Fruit fly (Drosophila melanogaster) whole organism, embryonic: Measurements from ENCODE around the gene CG3634.
A peak's percentile ranks its signal among the peaks of the same experiment; 100 is the strongest.

Source experiments
- Atf-2 ChIP-seq: fragments of 200-800 bp; sonication (Bioruptor generic); optimal IDR thresholded peaks from 2 replicates; lab custom pipeline; 2016; ENCODE audit warnings: missing biosample characterization, missing genetic modification characterization
- Awh ChIP-seq: fragments of 200-800 bp; sonication (Bioruptor generic); IDR thresholded peaks from 2 replicates; pipeline ENCODE4, ENCODE4 v1.3.6; 2022; ENCODE audit warnings: missing biosample characterization, missing genetic modification characterization
- BtbVII ChIP-seq: fragments of 200-800 bp; sonication (Bioruptor generic); optimal IDR thresholded peaks from 3 replicates; lab custom pipeline; 2017; ENCODE audit warnings: missing biosample characterization, mild to moderate bottlenecking, missing genetic modification characterization
- CG10654 ChIP-seq: fragments of 200-800 bp; sonication (Bioruptor generic); optimal IDR thresholded peaks from 2 replicates; lab custom pipeline; 2016; ENCODE audit warnings: missing biosample characterization, missing genetic modification characterization
- CG10979 ChIP-seq: fragments of 200-800 bp; sonication (Bioruptor generic); optimal IDR thresholded peaks from 2 replicates; lab custom pipeline; 2018; ENCODE audit warnings: missing biosample characterization, mild to moderate bottlenecking, missing genetic modification characterization, moderate library complexity
- CG11696 ChIP-seq: fragments of 200-800 bp; sonication (Bioruptor generic); IDR thresholded peaks from 2 replicates; pipeline ENCODE4 v1.3.6; 2022; ENCODE audit warnings: missing biosample characterization, missing genetic modification characterization
- CG12659 ChIP-seq: fragments of 200-800 bp; sonication (Bioruptor generic); optimal IDR thresholded peaks from 3 replicates; lab custom pipeline; 2017; ENCODE audit warnings: mild to moderate bottlenecking, missing biosample characterization, missing genetic modification reagents, missing genetic modification characterization
- CG12744 ChIP-seq: fragments of 200-800 bp; sonication (Bioruptor generic); optimal IDR thresholded peaks from 2 replicates; lab custom pipeline; 2016; ENCODE audit warnings: missing biosample characterization, missing genetic modification characterization
- CG14667 ChIP-seq: fragments of 200-800 bp; sonication (Bioruptor generic); IDR thresholded peaks from 2 replicates; pipeline ENCODE4 v1.3.6; 2022; ENCODE audit warnings: missing biosample characterization, missing genetic modification characterization
- CG14860 ChIP-seq: fragments of 200-800 bp; sonication (Bioruptor generic); IDR thresholded peaks from 3 replicates; pipeline ENCODE4 v1.3.6; 2022; ENCODE audit warnings: missing biosample characterization, missing genetic modification characterization; ENCODE audit not compliant: partially characterized antibody
- CG1529 ChIP-seq: fragments of 200-800 bp; sonication (Bioruptor generic); optimal IDR thresholded peaks from 3 replicates; lab custom pipeline; 2018; ENCODE audit warnings: missing biosample characterization, missing genetic modification characterization
- CG16863 ChIP-seq: fragments of 200-800 bp; sonication (Bioruptor generic); optimal IDR thresholded peaks from 3 replicates; lab custom pipeline; 2016; ENCODE audit warnings: missing biosample characterization, missing genetic modification characterization
- CG17328 ChIP-seq: fragments of 200-800 bp; sonication (Bioruptor generic); IDR thresholded peaks from 2 replicates; pipeline ENCODE4 v1.3.6; 2022; ENCODE audit warnings: missing biosample characterization, missing genetic modification characterization
- CG17359 ChIP-seq: fragments of 200-800 bp; sonication (Bioruptor generic); optimal IDR thresholded peaks from 3 replicates; lab custom pipeline; 2018; ENCODE audit warnings: missing biosample characterization, mild to moderate bottlenecking, missing genetic modification characterization, moderate library complexity
- CG18011 ChIP-seq: fragments of 200-800 bp; sonication (Bioruptor generic); optimal IDR thresholded peaks from 2 replicates; lab custom pipeline; 2017; ENCODE audit warnings: missing biosample characterization, missing genetic modification characterization, mild to moderate bottlenecking, moderate library complexity, missing genotype
- CG2129 ChIP-seq: fragments of 200-800 bp; sonication (Bioruptor generic); IDR thresholded peaks from 2 replicates; pipeline ENCODE4 v1.3.6; 2022; ENCODE audit warnings: missing biosample characterization, missing genetic modification characterization; ENCODE audit not compliant: partially characterized antibody
- CG4617 ChIP-seq: fragments of 200-800 bp; sonication (Bioruptor generic); optimal IDR thresholded peaks from 3 replicates; lab custom pipeline; 2016; ENCODE audit warnings: missing biosample characterization, missing genetic modification characterization, borderline replicate concordance
- CG5245 ChIP-seq: fragments of 200-800 bp; sonication (Bioruptor generic); optimal IDR thresholded peaks from 3 replicates; lab custom pipeline; 2016; ENCODE audit warnings: missing biosample characterization, missing genetic modification characterization
- CG6272 ChIP-seq: fragments of 200-800 bp; sonication (Bioruptor generic); IDR thresholded peaks from 2 replicates; pipeline ENCODE4 v1.3.6; 2022; ENCODE audit warnings: missing biosample characterization, missing genetic modification characterization
- CG7556 ChIP-seq: fragments of 200-800 bp; sonication (Bioruptor generic); optimal IDR thresholded peaks from 2 replicates; lab custom pipeline; 2017; ENCODE audit warnings: missing biosample characterization, mild to moderate bottlenecking, missing genetic modification characterization
- CG8944 ChIP-seq: fragments of 200-800 bp; sonication (Bioruptor generic); optimal IDR thresholded peaks from 3 replicates; lab custom pipeline; 2016; ENCODE audit warnings: missing biosample characterization, missing genetic modification characterization
- CG9817 ChIP-seq: fragments of 200-800 bp; sonication (Bioruptor generic); optimal IDR thresholded peaks from 2 replicates; lab custom pipeline; 2018; ENCODE audit warnings: missing biosample characterization, mild to moderate bottlenecking, missing genetic modification characterization, moderate library complexity
- Dfd ChIP-seq, 2 experiments: fragments of >200 bp; optimal IDR thresholded peaks; 2 replicates each; lab custom pipeline; 2017; ENCODE audit warnings: missing biosample characterization in 2 of 2, missing genetic modification characterization in 2 of 2
- Drgx ChIP-seq: fragments of 200-800 bp; sonication (Bioruptor generic); IDR thresholded peaks from 2 replicates; pipeline ENCODE4 v1.3.6; 2022; ENCODE audit warnings: missing biosample characterization, missing genetic modification characterization
- Fer3 ChIP-seq: fragments of 200-800 bp; sonication (Bioruptor generic); optimal IDR thresholded peaks from 2 replicates; lab custom pipeline; 2018; ENCODE audit warnings: missing biosample characterization, mild to moderate bottlenecking, missing genetic modification characterization, moderate library complexity
- HLH4C ChIP-seq: fragments of 200-800 bp; sonication (Bioruptor generic); IDR thresholded peaks from 3 replicates; pipeline ENCODE4 v1.3.6; 2022; ENCODE audit warnings: missing biosample characterization, missing genetic modification characterization; ENCODE audit not compliant: partially characterized antibody
- Hey ChIP-seq: fragments of 200-800 bp; sonication (Bioruptor generic); optimal IDR thresholded peaks from 3 replicates; lab custom pipeline; 2018; ENCODE audit warnings: missing biosample characterization, mild to moderate bottlenecking, missing genetic modification characterization
- Hr3 ChIP-seq: fragments of 200-800 bp; sonication (Bioruptor generic); optimal IDR thresholded peaks from 3 replicates; lab custom pipeline; 2016; ENCODE audit warnings: missing biosample characterization, missing genetic modification characterization
- Hr39 ChIP-seq: fragments of >200 bp; optimal IDR thresholded peaks from 2 replicates; lab custom pipeline; 2017
- Optix ChIP-seq: fragments of 200-800 bp; sonication (Bioruptor generic); IDR thresholded peaks from 3 replicates; pipeline ENCODE4 v1.3.6; 2022; ENCODE audit warnings: missing biosample characterization, missing genetic modification characterization
- PHDP ChIP-seq: fragments of 200-800 bp; sonication (Bioruptor generic); optimal IDR thresholded peaks from 3 replicates; lab custom pipeline; 2018; ENCODE audit warnings: missing biosample characterization, mild to moderate bottlenecking, missing genetic modification characterization, moderate library complexity
- TFAM ChIP-seq: fragments of 200-800 bp; sonication (Bioruptor generic); optimal IDR thresholded peaks from 2 replicates; lab custom pipeline; 2017; ENCODE audit warnings: missing biosample characterization, missing genetic modification characterization, inconsistent platforms
- bigmax ChIP-seq: fragments of 200-800 bp; sonication (Bioruptor generic); optimal IDR thresholded peaks from 2 replicates; lab custom pipeline; 2018; ENCODE audit warnings: missing biosample characterization, mild to moderate bottlenecking, missing genetic modification characterization
- cato ChIP-seq: fragments of 200-800 bp; sonication (Bioruptor generic); optimal IDR thresholded peaks from 2 replicates; lab custom pipeline; 2016; ENCODE audit warnings: missing biosample characterization, missing genetic modification characterization, borderline replicate concordance
- chinmo ChIP-seq: fragments of 200-800 bp; sonication (Bioruptor generic); IDR thresholded peaks from 4 replicates; pipeline ENCODE4 v1.3.6; 2022; ENCODE audit warnings: missing biosample characterization, missing genetic modification characterization; ENCODE audit not compliant: partially characterized antibody
- crc ChIP-seq: fragments of 200-800 bp; sonication (Bioruptor generic); optimal IDR thresholded peaks from 2 replicates; lab custom pipeline; 2016; ENCODE audit warnings: missing biosample characterization, missing genetic modification characterization
- danr ChIP-seq: fragments of 200-800 bp; sonication (Bioruptor generic); IDR thresholded peaks from 2 replicates; pipeline ENCODE4 v1.3.6; 2022; ENCODE audit warnings: missing biosample characterization, missing genetic modification characterization
- disco-r ChIP-seq: fragments of 200-800 bp; sonication (Bioruptor generic); optimal IDR thresholded peaks from 2 replicates; lab custom pipeline; 2016; ENCODE audit warnings: missing biosample characterization, missing genetic modification characterization
- jigr1 ChIP-seq: fragments of 200-800 bp; sonication (Bioruptor generic); IDR thresholded peaks from 3 replicates; pipeline ENCODE4 v1.3.6; 2022; ENCODE audit warnings: missing biosample characterization, missing genetic modification characterization
- jumu ChIP-seq: fragments of 200-800 bp; sonication (Bioruptor generic); optimal IDR thresholded peaks from 3 replicates; lab custom pipeline; 2016; ENCODE audit warnings: missing biosample characterization, missing genetic modification characterization
- lilli ChIP-seq: fragments of 200-800 bp; sonication (Bioruptor generic); optimal IDR thresholded peaks from 3 replicates; lab custom pipeline; 2016; ENCODE audit warnings: missing biosample characterization, missing genetic modification characterization
- maf-S ChIP-seq: fragments of 200-800 bp; sonication (Bioruptor generic); optimal IDR thresholded peaks from 2 replicates; lab custom pipeline; 2016; ENCODE audit warnings: missing biosample characterization, missing genetic modification characterization
- nerfin-2 ChIP-seq: fragments of 200-800 bp; sonication (Bioruptor generic); IDR thresholded peaks from 2 replicates; pipeline ENCODE4 v1.3.6; 2022; ENCODE audit warnings: missing biosample characterization, missing genetic modification characterization; ENCODE audit not compliant: partially characterized antibody
- nmo ChIP-seq: fragments of 200-800 bp; sonication (Bioruptor generic); optimal IDR thresholded peaks from 2 replicates; lab custom pipeline; 2018; ENCODE audit warnings: missing biosample characterization, mild to moderate bottlenecking, missing genetic modification characterization, moderate library complexity
- phol ChIP-seq: fragments of 200-800 bp; sonication (Bioruptor generic); optimal IDR thresholded peaks from 3 replicates; lab custom pipeline; 2018; ENCODE audit warnings: missing biosample characterization, mild to moderate bottlenecking, missing genetic modification characterization, moderate library complexity
- salm ChIP-seq: fragments of 200-800 bp; sonication (Bioruptor generic); optimal IDR thresholded peaks from 2 replicates; lab custom pipeline; 2018; ENCODE audit warnings: missing biosample characterization, mild to moderate bottlenecking, missing genetic modification characterization
- stc ChIP-seq: fragments of 200-800 bp; sonication (Bioruptor generic); IDR thresholded peaks from 2 replicates; pipeline ENCODE4 v1.3.6; 2022; ENCODE audit warnings: missing biosample characterization, missing genetic modification characterization
- stwl ChIP-seq: fragments of 200-800 bp; sonication (Bioruptor generic); optimal IDR thresholded peaks from 3 replicates; lab custom pipeline; 2018; ENCODE audit warnings: missing biosample characterization, mild to moderate bottlenecking, missing genetic modification characterization, moderate library complexity
- tll ChIP-seq, 2 experiments: fragments of 200-800 bp in 1 of 2; fragments of >200 bp in 1 of 2; sonication (Bioruptor generic) in 1 of 2; optimal IDR thresholded peaks; 2 replicates each; lab custom pipeline; 2017 to 2019; ENCODE audit warnings: missing biosample characterization in 2 of 2, missing genetic modification characterization in 2 of 2, mild to moderate bottlenecking in 1 of 2, moderate library complexity in 1 of 2
- tx ChIP-seq: fragments of 200-800 bp; sonication (Bioruptor generic); optimal IDR thresholded peaks from 2 replicates; lab custom pipeline; 2016; ENCODE audit warnings: missing biosample characterization, missing genetic modification characterization

The CG3634 gene

DNA sequence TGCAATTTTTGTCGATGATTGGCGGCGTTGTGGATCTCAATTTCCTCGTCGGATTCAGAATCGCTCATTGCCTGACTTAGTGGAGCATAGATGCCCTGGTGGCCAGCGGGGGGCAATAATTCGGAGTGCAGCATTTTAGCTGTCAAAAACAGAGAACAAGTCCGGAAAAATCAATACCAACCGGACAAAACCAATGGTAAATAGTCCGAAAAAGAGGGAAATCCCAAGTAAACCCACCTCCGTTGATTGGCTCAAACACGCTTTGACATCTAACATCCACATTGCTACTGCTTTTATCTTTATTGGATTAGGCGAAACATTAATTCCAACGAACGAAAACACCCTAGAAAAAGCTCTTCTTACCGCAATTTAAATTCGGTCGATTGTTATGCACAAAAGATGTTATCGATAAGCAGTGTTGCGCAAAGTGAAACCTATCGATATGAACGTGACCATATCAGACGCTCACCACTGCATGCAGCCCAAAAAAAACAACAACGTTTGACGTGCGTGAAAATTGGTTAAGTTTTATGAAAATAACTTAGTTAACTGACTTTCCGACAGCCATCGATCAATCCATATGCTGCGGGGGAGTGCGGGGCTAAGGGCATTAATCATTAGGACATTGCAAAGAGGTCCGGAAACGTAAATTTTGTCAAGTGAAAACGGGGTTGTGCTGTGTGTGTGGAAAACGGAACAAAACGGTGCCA, 6.7 kb upstream of the CG3634 start, which contains the start of the genes CG3618 and Pka-R1 (continued):
- TF ChIP-seq CG14860 (GFP tag; lab: Robert Waterston, UW) (no peak), CG5245 (GFP tag; lab: Kevin White, UChicago) (no peak), CG9817 (tag; lab: Kevin White, UChicago) (no peak), Atf-2 (GFP tag; lab: Kevin White, UChicago) (no peak), CG6272 (GFP tag; lab: Robert Waterston, UW) (no peak), CG17328 (no peak), lilli (GFP tag; lab: Kevin White, UChicago) (peak; percentile 7), CG18011 (GFP tag; lab: Kevin White, UChicago) (peak; percentile 1), chinmo (GFP tag; lab: Robert Waterston, UW) (no peak), Hr3 (GFP tag; lab: Kevin White, UChicago) (no peak), Drgx (no peak), Hr39 (lab: Kevin White, UChicago) (no peak), tx (GFP tag; lab: Kevin White, UChicago) (no peak), Optix (GFP tag; lab: Robert Waterston, UW) (no peak), BtbVII (GFP tag; lab: Kevin White, UChicago) (no peak), CG12659 (peak; percentile 62), CG2129 (no peak), CG12744 (GFP tag; lab: Kevin White, UChicago) (no peak), CG17359 (no peak), nmo (peak; percentile 3), crc (GFP tag; lab: Kevin White, UChicago) (no peak), HLH4C (GFP tag; lab: Robert Waterston, UW) (no peak), maf-S (GFP tag; lab: Kevin White, UChicago) (no peak), cato (no peak), nerfin-2 (no peak), Awh (no peak), CG8944 (GFP tag; lab: Kevin White, UChicago) (no peak), CG10654 (GFP tag; lab: Kevin White, UChicago) (no peak), stwl (tag; lab: Kevin White, UChicago) (peak; percentile 84), phol (tag; lab: Kevin White, UChicago) (no peak), CG11696 (no peak), jigr1 (no peak), danr (GFP tag; lab: Robert Waterston, UW) (no peak), CG1529 (no peak), TFAM (GFP tag; lab: Kevin White, UChicago) (no peak), disco-r (GFP tag; lab: Kevin White, UChicago) (no peak), Hey (no peak), CG14667 (GFP tag; lab: Robert Waterston, UW) (no peak), CG7556 (GFP tag; lab: Kevin White, UChicago) (no peak), stc (GFP tag; lab: Robert Waterston, UW) (no peak), CG10979 (tag; lab: Kevin White, UChicago) (no peak), PHDP (tag; lab: Kevin White, UChicago) (no peak), Fer3 (tag; lab: Kevin White, UChicago) (no peak), Dfd (GFP tag; optimal IDR thresholded peaks at IDR 0.05; lab: Kevin White, UChicago) (no peak), jumu (GFP tag; lab: Kevin White, UChicago) (no peak), CG4617 (GFP tag; lab: Kevin White, UChicago) (peak; percentile 75), salm (no peak), bigmax (peak; percentile 63), tll (GFP tag; optimal IDR thresholded peaks at IDR 0.05; lab: Kevin White, UChicago) (no peak), CG16863 (GFP tag; lab: Kevin White, UChicago) (no peak)
